Fruit fly (Drosophila melanogaster) whole organism, embryonic: ENCODE results near the gene CG8673.

Experiments used
- Atf6 ChIP-seq: fragments of 200-800 bp; sonication (Bioruptor generic); IDR thresholded peaks from 2 replicates; pipeline ENCODE4 v1.3.6; 2022; ENCODE audit warnings: missing biosample characterization, missing genetic modification characterization
- CG11093 ChIP-seq: fragments of 200-800 bp; sonication (Bioruptor generic); IDR thresholded peaks from 3 replicates; pipeline ENCODE4 v1.3.6; 2022; ENCODE audit warnings: missing biosample characterization, missing genetic modification characterization
- CG11723 ChIP-seq: fragments of 200-800 bp; sonication (Bioruptor generic); optimal IDR thresholded peaks from 2 replicates; lab custom pipeline; 2017; ENCODE audit warnings: missing biosample characterization, mild to moderate bottlenecking, missing genetic modification characterization
- CG12219 ChIP-seq: fragments of 200-800 bp; sonication (Bioruptor generic); optimal IDR thresholded peaks from 3 replicates; lab custom pipeline; 2018; ENCODE audit warnings: missing biosample characterization, mild to moderate bottlenecking, missing genetic modification characterization
- CG12942 ChIP-seq: fragments of 200-800 bp; sonication (Bioruptor generic); optimal IDR thresholded peaks from 3 replicates; lab custom pipeline; 2016; ENCODE audit warnings: missing biosample characterization, missing genetic modification characterization
- CG17802 ChIP-seq: fragments of 200-800 bp; sonication (Bioruptor generic); optimal IDR thresholded peaks from 2 replicates; lab custom pipeline; 2018; ENCODE audit warnings: missing biosample characterization, mild to moderate bottlenecking, missing genetic modification characterization, moderate library complexity
- CG31365 ChIP-seq: fragments of 200-800 bp; sonication (Bioruptor generic); optimal IDR thresholded peaks from 2 replicates; lab custom pipeline; 2018; ENCODE audit warnings: missing biosample characterization, mild to moderate bottlenecking, missing genetic modification characterization
- CG31388 ChIP-seq: fragments of 200-800 bp; sonication (Bioruptor generic); optimal IDR thresholded peaks from 2 replicates; lab custom pipeline; 2016; ENCODE audit warnings: missing biosample characterization, missing genetic modification characterization
- CG33213 ChIP-seq: fragments of 200-800 bp; sonication (Bioruptor generic); optimal IDR thresholded peaks from 3 replicates; lab custom pipeline; 2016; ENCODE audit warnings: missing biosample characterization, missing genetic modification characterization
- CG42726 ChIP-seq: fragments of 200-800 bp; sonication (Bioruptor generic); IDR thresholded peaks from 2 replicates; pipeline ENCODE4 v1.3.6; 2022; ENCODE audit warnings: missing biosample characterization, missing genetic modification characterization; ENCODE audit not compliant: partially characterized antibody
- CG4282 ChIP-seq: fragments of 200-800 bp; sonication (Bioruptor generic); optimal IDR thresholded peaks from 2 replicates; lab custom pipeline; 2016; ENCODE audit warnings: missing biosample characterization, missing genetic modification characterization
- CG5245 ChIP-seq: fragments of 200-800 bp; sonication (Bioruptor generic); optimal IDR thresholded peaks from 3 replicates; lab custom pipeline; 2016; ENCODE audit warnings: missing biosample characterization, missing genetic modification characterization
- CG6175 ChIP-seq: fragments of 200-800 bp; sonication (Bioruptor generic); IDR thresholded peaks from 3 replicates; pipeline ENCODE4 v1.3.6; 2022; ENCODE audit warnings: missing biosample characterization, missing genetic modification characterization
- CG6854 ChIP-seq: fragments of 200-800 bp; sonication (Bioruptor generic); optimal IDR thresholded peaks from 3 replicates; lab custom pipeline; 2017; ENCODE audit warnings: missing biosample characterization, mild to moderate bottlenecking, missing genetic modification characterization
- CG7556 ChIP-seq: fragments of 200-800 bp; sonication (Bioruptor generic); optimal IDR thresholded peaks from 2 replicates; lab custom pipeline; 2017; ENCODE audit warnings: missing biosample characterization, mild to moderate bottlenecking, missing genetic modification characterization
- CG7839 ChIP-seq: fragments of 200-800 bp; sonication (Bioruptor generic); optimal IDR thresholded peaks from 3 replicates; lab custom pipeline; 2018; ENCODE audit warnings: missing biosample characterization, mild to moderate bottlenecking, missing genetic modification characterization, moderate library complexity
- CG9727 ChIP-seq: fragments of 200-800 bp; sonication (Bioruptor generic); optimal IDR thresholded peaks from 3 replicates; lab custom pipeline; 2017; ENCODE audit warnings: missing biosample characterization, mild to moderate bottlenecking, missing genetic modification characterization
- CG9797 ChIP-seq: fragments of 200-800 bp; sonication (Bioruptor generic); optimal IDR thresholded peaks from 3 replicates; lab custom pipeline; 2018; ENCODE audit warnings: missing biosample characterization, mild to moderate bottlenecking, missing genetic modification characterization
- CG9817 ChIP-seq: fragments of 200-800 bp; sonication (Bioruptor generic); optimal IDR thresholded peaks from 2 replicates; lab custom pipeline; 2018; ENCODE audit warnings: missing biosample characterization, mild to moderate bottlenecking, missing genetic modification characterization, moderate library complexity
- CG9932 ChIP-seq: fragments of 200-800 bp; sonication (Bioruptor generic); IDR thresholded peaks from 2 replicates; pipeline ENCODE4 v1.3.6; 2022; ENCODE audit warnings: missing biosample characterization, missing genetic modification characterization
- Camta ChIP-seq: fragments of 200-800 bp; sonication (Bioruptor generic); optimal IDR thresholded peaks from 2 replicates; lab custom pipeline; 2016; ENCODE audit warnings: missing biosample characterization, missing genetic modification characterization
- D19A ChIP-seq: fragments of 200-800 bp; optimal IDR thresholded peaks from 3 replicates; lab custom pipeline; 2019; ENCODE audit warnings: missing biosample characterization, mild to moderate bottlenecking, missing genetic modification characterization, moderate library complexity
- Dad ChIP-seq: fragments of 200-800 bp; sonication (Bioruptor generic); optimal IDR thresholded peaks from 3 replicates; lab custom pipeline; 2016; ENCODE audit warnings: missing biosample characterization, missing genetic modification characterization
- Gug ChIP-seq: fragments of 200-800 bp; sonication (Bioruptor generic); IDR thresholded peaks from 4 replicates; pipeline ENCODE4 v1.3.6; 2022; ENCODE audit warnings: missing biosample characterization, missing genetic modification characterization
- Hmx ChIP-seq: fragments of 200-800 bp; sonication (Bioruptor generic); optimal IDR thresholded peaks from 2 replicates; lab custom pipeline; 2016; ENCODE audit warnings: missing biosample characterization, missing genetic modification characterization
- Hr78 ChIP-seq, 2 experiments: fragments of 200-800 bp in 1 of 2; fragments of >200 bp in 1 of 2; sonication (Bioruptor generic) in 1 of 2; optimal IDR thresholded peaks; 2 replicates each; lab custom pipeline; 2017 to 2019; ENCODE audit warnings: missing biosample characterization in 2 of 2, missing genetic modification characterization in 2 of 2, mild to moderate bottlenecking in 1 of 2, moderate library complexity in 1 of 2
- Lhr ChIP-seq: fragments of 200-800 bp; sonication (Bioruptor generic); optimal IDR thresholded peaks from 3 replicates; lab custom pipeline; 2017; ENCODE audit warnings: mild to moderate bottlenecking, missing biosample characterization, missing genetic modification reagents, missing genetic modification characterization
- Lim3 ChIP-seq: fragments of 200-800 bp; sonication (Bioruptor generic); IDR thresholded peaks from 2 replicates; pipeline ENCODE4 v1.3.6; 2022; ENCODE audit warnings: missing biosample characterization, missing genetic modification characterization
- NK7.1 ChIP-seq: fragments of 200-800 bp; sonication (Bioruptor generic); optimal IDR thresholded peaks from 3 replicates; lab custom pipeline; 2016; ENCODE audit warnings: missing biosample characterization, missing genetic modification characterization
- NfI ChIP-seq: fragments of 200-800 bp; sonication (Bioruptor generic); optimal IDR thresholded peaks from 3 replicates; lab custom pipeline; 2018; ENCODE audit warnings: missing biosample characterization, mild to moderate bottlenecking, missing genetic modification characterization, moderate library complexity
- Six4 ChIP-seq: fragments of 200-800 bp; sonication (Bioruptor generic); optimal IDR thresholded peaks from 2 replicates; lab custom pipeline; 2016; ENCODE audit warnings: missing biosample characterization, missing genetic modification characterization
- ab ChIP-seq: fragments of 200-800 bp; sonication (Bioruptor generic); optimal IDR thresholded peaks from 2 replicates; lab custom pipeline; 2016; ENCODE audit warnings: missing biosample characterization, missing genetic modification characterization
- bbx ChIP-seq: fragments of 200-800 bp; sonication (Bioruptor generic); IDR thresholded peaks from 2 replicates; pipeline ENCODE4 v1.3.6; 2022; ENCODE audit warnings: missing biosample characterization, missing genetic modification characterization; ENCODE audit not compliant: partially characterized antibody
- bigmax ChIP-seq: fragments of 200-800 bp; sonication (Bioruptor generic); optimal IDR thresholded peaks from 2 replicates; lab custom pipeline; 2018; ENCODE audit warnings: missing biosample characterization, mild to moderate bottlenecking, missing genetic modification characterization
- bowl ChIP-seq: fragments of 200-800 bp; sonication (Bioruptor generic); IDR thresholded peaks from 2 replicates; pipeline ENCODE4 v1.3.6; 2022; ENCODE audit warnings: missing biosample characterization, missing genetic modification characterization
- chinmo ChIP-seq: fragments of 200-800 bp; sonication (Bioruptor generic); IDR thresholded peaks from 4 replicates; pipeline ENCODE4 v1.3.6; 2022; ENCODE audit warnings: missing biosample characterization, missing genetic modification characterization; ENCODE audit not compliant: partially characterized antibody
- dimm ChIP-seq: fragments of 200-800 bp; sonication (Bioruptor generic); IDR thresholded peaks from 2 replicates; pipeline ENCODE4 v1.3.6; 2022; ENCODE audit warnings: missing biosample characterization, missing genetic modification characterization
- esg ChIP-seq: fragments of 200-800 bp; sonication (Bioruptor generic); conservative IDR thresholded peaks from 2 replicates; pipeline ENCODE4 v1.3.6; 2022; ENCODE audit warnings: missing biosample characterization, missing genetic modification characterization
- ewg ChIP-seq: fragments of 200-800 bp; sonication (Bioruptor generic); optimal IDR thresholded peaks from 3 replicates; lab custom pipeline; 2017; ENCODE audit warnings: mild to moderate bottlenecking, missing biosample characterization, missing genetic modification reagents, missing genetic modification characterization
- eyg ChIP-seq: fragments of 200-800 bp; sonication (Bioruptor generic); optimal IDR thresholded peaks from 3 replicates; lab custom pipeline; 2016; ENCODE audit warnings: missing biosample characterization, missing genetic modification characterization
- gt ChIP-seq: fragments of 200-800 bp; sonication (Bioruptor generic); IDR thresholded peaks from 2 replicates; pipeline ENCODE4 v1.3.6; 2022; ENCODE audit warnings: missing biosample characterization, missing genetic modification characterization
- jigr1 ChIP-seq: fragments of 200-800 bp; sonication (Bioruptor generic); IDR thresholded peaks from 3 replicates; pipeline ENCODE4 v1.3.6; 2022; ENCODE audit warnings: missing biosample characterization, missing genetic modification characterization
- lab ChIP-seq: fragments of 200-800 bp; sonication (Bioruptor generic); optimal IDR thresholded peaks from 3 replicates; lab custom pipeline; 2017; ENCODE audit warnings: missing biosample characterization, missing genetic modification characterization, mild to moderate bottlenecking, moderate library complexity, missing genetic modification reagents
- maf-S ChIP-seq: fragments of 200-800 bp; sonication (Bioruptor generic); optimal IDR thresholded peaks from 2 replicates; lab custom pipeline; 2016; ENCODE audit warnings: missing biosample characterization, missing genetic modification characterization
- nmo ChIP-seq: fragments of 200-800 bp; sonication (Bioruptor generic); optimal IDR thresholded peaks from 2 replicates; lab custom pipeline; 2018; ENCODE audit warnings: missing biosample characterization, mild to moderate bottlenecking, missing genetic modification characterization, moderate library complexity
- org-1 ChIP-seq: fragments of 200-800 bp; sonication (Bioruptor generic); optimal IDR thresholded peaks from 2 replicates; lab custom pipeline; 2017; ENCODE audit warnings: missing biosample characterization, missing genetic modification characterization
- otp ChIP-seq: fragments of 200-800 bp; sonication (Bioruptor generic); IDR thresholded peaks from 3 replicates; pipeline ENCODE4, ENCODE4 v1.3.6; 2022; ENCODE audit warnings: missing biosample characterization, missing genetic modification characterization
- salm ChIP-seq: fragments of 200-800 bp; sonication (Bioruptor generic); optimal IDR thresholded peaks from 2 replicates; lab custom pipeline; 2018; ENCODE audit warnings: missing biosample characterization, mild to moderate bottlenecking, missing genetic modification characterization
- schlank ChIP-seq: fragments of 200-800 bp; sonication (Bioruptor generic); optimal IDR thresholded peaks from 2 replicates; lab custom pipeline; 2018; ENCODE audit warnings: missing biosample characterization, mild to moderate bottlenecking, missing genetic modification characterization
- sob ChIP-seq: fragments of 200-800 bp; sonication (Bioruptor generic); IDR thresholded peaks from 2 replicates; pipeline ENCODE4 v1.3.6; 2022; ENCODE audit warnings: missing biosample characterization, missing genetic modification characterization
- wdn ChIP-seq: fragments of 200-800 bp; sonication (Bioruptor generic); IDR thresholded peaks from 2 replicates; pipeline ENCODE4 v1.3.6; 2022; ENCODE audit warnings: missing biosample characterization, missing genetic modification characterization

CG8673 gene

DNA sequence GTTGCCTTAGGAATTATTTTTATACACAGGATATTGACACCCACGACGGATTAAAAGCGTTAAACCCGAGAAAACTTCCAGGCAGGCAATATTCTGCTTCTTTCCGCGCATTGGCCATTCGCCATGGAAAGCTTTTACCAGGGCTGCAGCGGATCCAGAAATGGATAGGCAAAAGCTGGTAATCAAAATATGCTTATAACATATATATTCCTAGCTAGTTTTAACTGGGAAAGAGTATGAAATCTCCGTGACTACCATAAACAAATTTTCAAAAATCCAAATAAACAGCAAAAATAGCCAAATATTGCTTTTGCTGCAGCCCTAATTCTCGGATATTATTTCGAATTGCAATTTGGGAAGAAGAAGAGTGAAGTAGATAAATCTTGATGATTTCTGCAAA is 35.4 kb downstream of the CG8673 start, which contains the start of the genes PAPLA1 and Rbsn-5 (continued):
- no peak for TF ChIP-seq CG42726
- TF ChIP-seq chinmo (GFP tag; lab: Robert Waterston, UW) = no peak
- peak; percentile 94 for TF ChIP-seq Camta (GFP tag; lab: Kevin White, UChicago)
- TF ChIP-seq NfI = peak; percentile 93
- peak; percentile 86 for TF ChIP-seq org-1 (GFP tag; lab: Kevin White, UChicago)
- peak; percentile 90 for TF ChIP-seq eyg (GFP tag; lab: Kevin White, UChicago)
- peak; percentile 95 for TF ChIP-seq lab
- peak; percentile 93 for TF ChIP-seq esg (GFP tag; lab: Robert Waterston, UW)
- peak; percentile 77 for TF ChIP-seq CG6854 (GFP tag; lab: Kevin White, UChicago)
- TF ChIP-seq CG31388 = peak; percentile 89
- TF ChIP-seq otp (GFP tag; lab: Robert Waterston, UW) = peak; percentile 88
- peak; percentile 95 for TF ChIP-seq maf-S (GFP tag; lab: Kevin White, UChicago)
- peak; percentile 94 for TF ChIP-seq CG5245 (GFP tag; lab: Kevin White, UChicago)
- TF ChIP-seq Lim3 (GFP tag; lab: Robert Waterston, UW) = peak; percentile 58; the same call in 1 of the 2 replicates
- TF ChIP-seq CG6175 (GFP tag; lab: Robert Waterston, UW) = peak; percentile 79
- peak; percentile 91 for TF ChIP-seq ewg
- TF ChIP-seq CG17802 = peak; percentile 81
- peak; percentile 86 for TF ChIP-seq D19A (tag; lab: Kevin White, UChicago)
- peak; percentile 91 for TF ChIP-seq Gug (GFP tag; lab: Robert Waterston, UW)
- TF ChIP-seq CG7556 (GFP tag; lab: Kevin White, UChicago) = peak; percentile 87
- TF ChIP-seq salm (tag; lab: Kevin White, UChicago) = peak; percentile 82
- peak; percentile 82 for TF ChIP-seq wdn (GFP tag; lab: Robert Waterston, UW)
- peak; percentile 75 for TF ChIP-seq CG31365 (tag; lab: Kevin White, UChicago)
- peak; percentile 88 for TF ChIP-seq CG11093 (GFP tag; lab: Robert Waterston, UW)
- no peak for TF ChIP-seq Hr78 (GFP tag; optimal IDR thresholded peaks at IDR 0.05; lab: Kevin White, UChicago)
- TF ChIP-seq CG11723 (GFP tag; lab: Kevin White, UChicago) = peak; percentile 84
- peak; percentile 94 for TF ChIP-seq CG7839 (tag; lab: Kevin White, UChicago)
- peak; percentile 77 for TF ChIP-seq NK7.1
- peak; percentile 87 for TF ChIP-seq schlank (tag; lab: Kevin White, UChicago)
- peak; percentile 93 for TF ChIP-seq CG4282 (GFP tag; lab: Kevin White, UChicago)
- TF ChIP-seq CG12942 (GFP tag; lab: Kevin White, UChicago) = peak; percentile 94
- peak; percentile 95 for TF ChIP-seq CG9932 (GFP tag; lab: Robert Waterston, UW)
- TF ChIP-seq bowl = peak; percentile 69
- no peak for TF ChIP-seq bbx (GFP tag; lab: Robert Waterston, UW)
- peak; percentile 86; the same call in 1 of the 2 replicates for TF ChIP-seq Atf6
- TF ChIP-seq jigr1 (GFP tag; lab: Robert Waterston, UW) = peak; percentile 87
- peak; percentile 75 for TF ChIP-seq Lhr (GFP tag; lab: Kevin White, UChicago)
- peak; percentile 86 for TF ChIP-seq CG12219
- peak; percentile 94 for TF ChIP-seq Dad (GFP tag; lab: Kevin White, UChicago)
- peak; percentile 93 for TF ChIP-seq sob (GFP tag; lab: Robert Waterston, UW)
- TF ChIP-seq CG33213 = peak; percentile 93
- TF ChIP-seq Six4 (GFP tag; lab: Kevin White, UChicago) = peak; percentile 94
- peak; percentile 73 for TF ChIP-seq dimm
- TF ChIP-seq ab (GFP tag; lab: Kevin White, UChicago) = peak; percentile 93
- peak; percentile 31 for TF ChIP-seq CG9797 (GFP tag; lab: Kevin White, UChicago)
- peak; percentile 87 for TF ChIP-seq Hmx (GFP tag; lab: Kevin White, UChicago)
- TF ChIP-seq bigmax = no peak
- peak; percentile 96 for TF ChIP-seq nmo (GFP tag; lab: Kevin White, UChicago)
- TF ChIP-seq CG9727 (GFP tag; lab: Kevin White, UChicago) = peak; percentile 89
- peak; percentile 81 for TF ChIP-seq gt (GFP tag; lab: Robert Waterston, UW)
- TF ChIP-seq CG9817 (tag; lab: Kevin White, UChicago) = peak; percentile 95
